Worm (Caenorhabditis elegans) whole organism, L3 larva: ENCODE measurements around the gene C25E10.17.

Experiments used
- ceh-16 ChIP-seq: sonication (generic microtip); optimal IDR thresholded peaks from 2 replicates; lab custom pipeline; 2017; ENCODE audit warnings: missing biosample characterization, missing genetic modification characterization
- ceh-28 ChIP-seq: fragments of 150-350 bp; optimal IDR thresholded peaks from 2 replicates; lab custom pipeline; 2014; ENCODE audit warnings: missing biosample characterization, missing genetic modification reagents, missing genetic modification characterization
- egl-27 ChIP-seq: sonication (generic microtip); optimal IDR thresholded peaks from 4 replicates; lab custom pipeline; 2017; ENCODE audit warnings: missing biosample characterization, missing genetic modification reagents, missing genetic modification characterization
- egl-5 ChIP-seq: fragments of 150-350 bp; optimal IDR thresholded peaks from 2 replicates; lab custom pipeline; 2017; ENCODE audit warnings: missing biosample characterization, missing genetic modification reagents, missing genetic modification characterization, inconsistent platforms
- fos-1 ChIP-seq: fragments of 150-350 bp; optimal IDR thresholded peaks from 2 replicates; lab custom pipeline; 2014; ENCODE audit warnings: missing biosample characterization, missing genetic modification characterization
- nhr-23 ChIP-seq: fragments of 150-350 bp; optimal IDR thresholded peaks from 2 replicates; lab custom pipeline; 2014; ENCODE audit warnings: missing biosample characterization, missing genetic modification reagents, missing genetic modification characterization
- nhr-25 ChIP-seq: sonication (generic microtip); optimal IDR thresholded peaks from 2 replicates; lab custom pipeline; 2017; ENCODE audit warnings: missing biosample characterization, missing genetic modification characterization
- pha-4 ChIP-seq: fragments of 150-350 bp; optimal IDR thresholded peaks from 2 replicates; lab custom pipeline; 2014; ENCODE audit warnings: missing biosample characterization, missing genetic modification reagents, missing genetic modification characterization
- unc-39 ChIP-seq: sonication (generic microtip); optimal IDR thresholded peaks from 4 replicates; lab custom pipeline; 2017; ENCODE audit warnings: missing biosample characterization, missing genetic modification characterization
- ztf-11 ChIP-seq: fragments of 150-350 bp; optimal IDR thresholded peaks from 2 replicates; lab custom pipeline; 2014; ENCODE audit warnings: missing biosample characterization, missing genetic modification characterization

ce11 chrV:9044871-9045270, 2.5 kb downstream of the C25E10.17 start, which contains the start of gene nhr-30:
- TF ChIP-seq fos-1 (tag; lab: Kevin White, UChicago) = no peak
- TF ChIP-seq unc-39 (tag; lab: Kevin White, UChicago) = no peak
- TF ChIP-seq egl-27 (tag; lab: Kevin White, UChicago) = no peak
- TF ChIP-seq ceh-28 = no peak
- no peak for TF ChIP-seq ceh-16
- TF ChIP-seq nhr-23 (tag; lab: Kevin White, UChicago) = no peak
- no peak for TF ChIP-seq egl-5 (tag; lab: Kevin White, UChicago)
- TF ChIP-seq ztf-11 (tag; lab: Kevin White, UChicago) = no peak
- TF ChIP-seq nhr-25 (tag; lab: Kevin White, UChicago) = no peak
- TF ChIP-seq pha-4 (tag; lab: Kevin White, UChicago) = no peak
